Worm (Caenorhabditis elegans): ENCODE results near the gene K06A9.2.

K06A9.2 gene

ce11 chrX:1556917-1557316 is 20.8 kb downstream of the K06A9.2 start:
- TF ChIP-seq ekl-4 (GFP tag; IDR thresholded peaks at IDR 0.05) (no peak), hrde-1 (tag; optimal IDR thresholded peaks at IDR 0.05; ENCODE audit: borderline replicate concordance) (no peak), lin-35 (GFP tag; optimal IDR thresholded peaks at IDR 0.05) (no peak), C17E4.6 (GFP tag; IDR thresholded peaks at IDR 0.05) (no peak), ZK185.1 (tag; optimal IDR thresholded peaks at IDR 0.05; ENCODE audit: poor library complexity, severe bottlenecking) (no peak), nhr-90 (tag; optimal IDR thresholded peaks at IDR 0.05) (no peak), lin-26 (GFP tag; IDR thresholded peaks at IDR 0.05) (no peak), ceh-40 (GFP tag; IDR thresholded peaks at IDR 0.05) (no peak), lir-1 (GFP tag; conservative IDR thresholded peaks at IDR 0.05) (no peak)

- no peak for TF ChIP-seq let-607 (tag; optimal IDR thresholded peaks at IDR 0.05)
- no peak for TF ChIP-seq ets-4 (GFP tag; optimal IDR thresholded peaks at IDR 0.05)
- no peak for TF ChIP-seq akir-1 (GFP tag; optimal IDR thresholded peaks at IDR 0.05)
- TF ChIP-seq nfya-1 (tag; optimal IDR thresholded peaks at IDR 0.05; ENCODE audit: borderline replicate concordance, insufficient read depth), result no peak
- TF ChIP-seq die-1 (tag; optimal IDR thresholded peaks at IDR 0.05), result no peak
- TF ChIP-seq cebp-1 (GFP tag; IDR thresholded peaks at IDR 0.05), result no peak
- no peak for TF ChIP-seq cebp-1 (tag; optimal IDR thresholded peaks at IDR 0.05)
- no peak for TF ChIP-seq unc-130 (GFP tag; optimal IDR thresholded peaks at IDR 0.05)
- no peak for TF ChIP-seq zfh-2 (GFP tag; conservative IDR thresholded peaks at IDR 0.05)
- no peak for TF ChIP-seq rec-8 (tag; optimal IDR thresholded peaks at IDR 0.05)
- TF ChIP-seq aptf-3 (GFP tag; IDR thresholded peaks at IDR 0.05), result no peak
- TF ChIP-seq ccch-3 (GFP tag; optimal IDR thresholded peaks at IDR 0.05), result no peak
These were observed 32.2 kb downstream of the K06A9.2 start, which contains the start of gene H02F09.3 for ce11 chrX:1568377-1568776. H02F09.3 (plus strand) TSS chrX:1568677.

- no peak for TF ChIP-seq ekl-4 (GFP tag; IDR thresholded peaks at IDR 0.05)
- TF ChIP-seq hmg-20 (GFP tag; IDR thresholded peaks at IDR 0.05), result no peak
- no peak for TF ChIP-seq rec-8 (tag; optimal IDR thresholded peaks at IDR 0.05)
- no peak for TF ChIP-seq akir-1 (GFP tag; optimal IDR thresholded peaks at IDR 0.05)
- no peak for TF ChIP-seq B0261.1 (tag; optimal IDR thresholded peaks at IDR 0.05)
- TF ChIP-seq ceh-91 (GFP tag; IDR thresholded peaks at IDR 0.05), result no peak
- TF ChIP-seq dox-1 (GFP tag; IDR thresholded peaks at IDR 0.05), result no peak
- TF ChIP-seq snpc-1.1 (tag; optimal IDR thresholded peaks at IDR 0.05; ENCODE audit: insufficient read depth), result no peak
- TF ChIP-seq F39B2.1 (GFP tag; IDR thresholded peaks at IDR 0.05), result no peak
- TF ChIP-seq nhr-80 (tag; optimal IDR thresholded peaks at IDR 0.05), result no peak
- TF ChIP-seq hlh-12 (tag; optimal IDR thresholded peaks at IDR 0.05), result no peak
- no peak for TF ChIP-seq rpc-1 (optimal IDR thresholded peaks at IDR 0.05)
- TF ChIP-seq rpc-1 (tag; optimal IDR thresholded peaks at IDR 0.05), result no peak
- no peak for TF ChIP-seq unc-62 (GFP tag; optimal IDR thresholded peaks at IDR 0.05)
These were observed 35.8 kb downstream of the K06A9.2 start, which contains the start of gene H02F09.2 for ce11 chrX:1571949-1572348. H02F09.2 (plus strand) TSS chrX:1572249.

ce11 chrX:1576337-1576736 is 40.2 kb downstream of the K06A9.2 start, which contains the start of gene wrt-9:
wrt-9 (plus strand) TSS chrX:1576637.
- TF ChIP-seq unc-62 (GFP tag; optimal IDR thresholded peaks at IDR 0.05) (no peak), attf-6 (GFP tag; IDR thresholded peaks at IDR 0.05) (no peak), D2030.7 (GFP tag; IDR thresholded peaks at IDR 0.05) (no peak), ama-1 (optimal IDR thresholded peaks at IDR 0.05) (no peak), ama-1 (GFP tag; optimal IDR thresholded peaks at IDR 0.05) (no peak), snpc-4 (GFP tag; optimal IDR thresholded peaks at IDR 0.05) (no peak), snpc-4 (tag; optimal IDR thresholded peaks at IDR 0.05) (no peak), rcor-1 (GFP tag; IDR thresholded peaks at IDR 0.05) (no peak), bed-1 (GFP tag; IDR thresholded peaks at IDR 0.05) (no peak), let-607 (tag; optimal IDR thresholded peaks at IDR 0.05) (no peak), ztf-6 (GFP tag; IDR thresholded peaks at IDR 0.05) (no peak), nhr-179 (tag; optimal IDR thresholded peaks at IDR 0.05) (no peak)

Data from whole organism, young adult.